Worm (Caenorhabditis elegans): ENCODE results near the gene F57G4.11.
"Not testable (repeated sequence)": the region's sequence is repeated elsewhere in the genome, so short reads cannot be mapped to it uniquely, and the experiment has no call there.

The F57G4.11 gene

ce11 chrV:17606050-17606449, 19.0 kb upstream of the F57G4.11 start, which contains the start of gene Y6G8.16:
Y6G8.16 (plus strand) TSS chrV:17606350.
- not testable (repeated sequence) for TF ChIP-seq tbx-7 (tag; optimal IDR thresholded peaks at IDR 0.05); pag-3 (tag; optimal IDR thresholded peaks at IDR 0.05; ENCODE audit: borderline replicate concordance); unc-55 (GFP tag; optimal IDR thresholded peaks at IDR 0.05)

DNA sequence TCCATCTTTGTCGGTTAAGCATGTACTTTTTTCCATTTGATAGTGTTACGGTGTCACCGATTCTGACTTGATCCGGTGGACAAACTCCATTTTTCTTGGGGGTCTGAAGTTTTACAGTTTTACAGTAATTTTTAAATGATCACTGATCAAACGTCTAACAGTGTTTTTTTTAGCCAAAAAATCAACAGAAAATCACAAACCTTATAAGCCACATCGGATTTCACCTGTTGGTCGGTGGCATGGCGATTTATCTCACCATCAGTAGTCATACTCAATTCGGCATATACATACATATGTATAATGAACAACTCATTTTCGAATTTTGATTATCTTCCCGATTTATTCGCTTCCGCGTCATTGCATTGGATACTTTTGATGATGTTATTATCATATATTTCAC, 17.2 kb upstream of the F57G4.11 start, which contains the start of gene srz-91:
Gene srz-91 (plus strand): TSS at position 301 of the 400 bp plus-strand sequence.
- no peak for TF ChIP-seq Y22D7AL.16 (tag; optimal IDR thresholded peaks at IDR 0.05)
- no peak for TF ChIP-seq hlh-8 (tag; optimal IDR thresholded peaks at IDR 0.05)
- no peak for TF ChIP-seq ztf-16 (tag; optimal IDR thresholded peaks at IDR 0.05)
- no peak for TF ChIP-seq ceh-48 (tag; optimal IDR thresholded peaks at IDR 0.05)
- TF ChIP-seq ceh-24 (tag; optimal IDR thresholded peaks at IDR 0.05): no peak
- no peak for TF ChIP-seq ceh-2 (tag; optimal IDR thresholded peaks at IDR 0.05)
- no peak for TF ChIP-seq unc-42 (tag; optimal IDR thresholded peaks at IDR 0.05)
- TF ChIP-seq ceh-22 (tag; optimal IDR thresholded peaks at IDR 0.05): no peak
- no peak for TF ChIP-seq T23F11.4 (GFP tag; optimal IDR thresholded peaks at IDR 0.05)
- TF ChIP-seq hlh-15 (tag; optimal IDR thresholded peaks at IDR 0.05): no peak
- no peak for TF ChIP-seq sox-2 (GFP tag; IDR thresholded peaks at IDR 0.05)
- no peak for TF ChIP-seq fax-1 (tag; optimal IDR thresholded peaks at IDR 0.05)
- no peak for TF ChIP-seq F13H6.1 (tag; optimal IDR thresholded peaks at IDR 0.05)
- TF ChIP-seq sox-4 (tag; optimal IDR thresholded peaks at IDR 0.05): no peak
- TF ChIP-seq pat-9 (tag; optimal IDR thresholded peaks at IDR 0.05): no peak

DNA sequence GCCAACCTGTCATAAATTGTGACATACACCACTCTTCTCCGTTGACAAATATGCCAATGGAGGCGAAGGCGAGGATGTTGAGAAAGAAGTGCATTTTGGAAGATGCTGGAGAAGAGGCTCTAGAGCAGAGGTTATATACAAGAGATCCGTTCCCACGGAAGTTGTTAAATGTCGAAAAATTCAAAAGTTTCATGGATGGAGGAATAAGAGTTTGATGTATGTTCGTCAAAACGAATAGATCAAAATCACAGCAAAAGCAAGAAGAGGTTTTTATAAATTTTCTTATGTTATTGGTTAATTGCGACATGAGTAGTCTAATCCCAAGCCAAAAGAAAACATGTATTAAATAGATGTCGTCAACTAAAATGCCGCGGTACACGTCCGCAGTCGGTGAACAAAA, 14.5 kb upstream of the F57G4.11 start, which contains the start of gene Y6G8.15:
Gene Y6G8.15 (minus strand): TSS at position 101 of the 400 bp plus-strand sequence.
- TF ChIP-seq unc-3 (GFP tag; conservative IDR thresholded peaks at IDR 0.05); unc-3 (tag; optimal IDR thresholded peaks at IDR 0.05); che-1 (tag; optimal IDR thresholded peaks at IDR 0.05); ceh-48 (tag; optimal IDR thresholded peaks at IDR 0.05): not testable (repeated sequence)

ce11 chrV:17614251-17614650, 10.8 kb upstream of the F57G4.11 start, which contains the start of gene Y6G8.14:
Y6G8.14 (minus strand) TSS chrV:17614351.
- TF ChIP-seq gmeb-2 (tag; optimal IDR thresholded peaks at IDR 0.05): no peak
- no peak for TF ChIP-seq mec-3 (tag; optimal IDR thresholded peaks at IDR 0.05; ENCODE audit: borderline replicate concordance)
- TF ChIP-seq syd-9 (tag; optimal IDR thresholded peaks at IDR 0.05): no peak
- TF ChIP-seq ceh-19 (GFP tag; optimal IDR thresholded peaks at IDR 0.05): no peak
- TF ChIP-seq pat-9 (tag; optimal IDR thresholded peaks at IDR 0.05): no peak
- TF ChIP-seq ceh-6 (GFP tag; optimal IDR thresholded peaks at IDR 0.05): no peak

ce11 chrV:17615609-17616008, 9.4 kb upstream of the F57G4.11 start, which contains the start of gene Y6G8.5:
Y6G8.5 (minus strand) TSS chrV:17615709.
- TF ChIP-seq ceh-6 (GFP tag; optimal IDR thresholded peaks at IDR 0.05) (no peak), unc-3 (GFP tag; conservative IDR thresholded peaks at IDR 0.05) (no peak), unc-3 (tag; optimal IDR thresholded peaks at IDR 0.05) (no peak), tbx-7 (tag; optimal IDR thresholded peaks at IDR 0.05) (no peak), npax-4 (tag; optimal IDR thresholded peaks at IDR 0.05) (no peak), C38D4.7 (GFP tag; optimal IDR thresholded peaks at IDR 0.05) (no peak), pag-3 (tag; optimal IDR thresholded peaks at IDR 0.05; ENCODE audit: borderline replicate concordance) (no peak), mec-3 (tag; optimal IDR thresholded peaks at IDR 0.05; ENCODE audit: borderline replicate concordance) (no peak), ceh-2 (tag; optimal IDR thresholded peaks at IDR 0.05) (no peak), T23F11.4 (GFP tag; optimal IDR thresholded peaks at IDR 0.05) (no peak)

DNA sequence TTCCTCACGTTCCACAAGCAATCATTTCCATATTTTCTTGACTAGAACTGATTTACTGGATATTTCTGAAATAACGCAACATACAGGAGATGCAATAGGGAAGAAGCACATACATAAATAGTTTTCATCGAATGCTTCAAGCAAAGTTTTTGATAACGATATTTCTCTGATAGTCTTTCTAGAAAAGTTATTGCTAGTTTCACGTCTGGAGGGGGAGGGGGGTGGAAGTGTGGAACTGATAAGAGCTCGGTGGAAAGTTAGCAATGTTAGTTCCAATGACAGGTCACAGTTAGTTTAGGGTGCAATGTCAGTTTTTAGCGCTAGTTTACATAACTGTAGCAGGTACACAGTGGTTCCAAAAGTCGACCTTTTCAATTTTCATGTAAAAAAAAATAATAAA, 8.2 kb upstream of the F57G4.11 start, which contains the start of gene Y6G8.6:
Gene Y6G8.6 (minus strand): TSS at position 98 of the 400 bp plus-strand sequence.
- TF ChIP-seq ceh-6 (GFP tag; optimal IDR thresholded peaks at IDR 0.05) (no peak), pat-9 (tag; optimal IDR thresholded peaks at IDR 0.05) (no peak), mec-3 (tag; optimal IDR thresholded peaks at IDR 0.05; ENCODE audit: borderline replicate concordance) (no peak), elt-2 (tag; optimal IDR thresholded peaks at IDR 0.05) (peak; percentile 14), F13H6.1 (tag; optimal IDR thresholded peaks at IDR 0.05) (no peak), fkh-6 (tag; optimal IDR thresholded peaks at IDR 0.05) (no peak)

All from whole organism, late embryonic.